Fruit fly (Drosophila melanogaster) whole organism, adult: Measurements from ENCODE around the gene CG7290.

ENCODE experiments used
- CG11617 ChIP-seq: fragments of 200-800 bp; sonication (Bioruptor generic); optimal IDR thresholded peaks from 2 replicates; lab custom pipeline; 2017; ENCODE audit warnings: mild to moderate bottlenecking, missing biosample characterization, missing genetic modification reagents, missing genetic modification characterization
- CG12768 ChIP-seq: fragments of 200-800 bp; sonication (Bioruptor generic); optimal IDR thresholded peaks from 2 replicates; lab custom pipeline; 2017; ENCODE audit warnings: missing biosample characterization, missing genetic modification characterization, mild to moderate bottlenecking, moderate library complexity, missing genetic modification reagents
- CG1620 ChIP-seq: fragments of 200-800 bp; sonication (Bioruptor generic); optimal IDR thresholded peaks from 2 replicates; lab custom pipeline; 2016; ENCODE audit warnings: missing biosample characterization, missing genetic modification characterization
- CG7045 ChIP-seq: fragments of 200-800 bp; sonication (Bioruptor generic); optimal IDR thresholded peaks from 2 replicates; lab custom pipeline; 2017; ENCODE audit warnings: missing biosample characterization, mild to moderate bottlenecking, missing genetic modification characterization
- Crg-1 ChIP-seq: fragments of 200-800 bp; sonication (Bioruptor generic); optimal IDR thresholded peaks from 2 replicates; lab custom pipeline; 2016; ENCODE audit warnings: missing biosample characterization, missing genetic modification characterization
- ovo ChIP-seq: fragments of 200-800 bp; sonication (Bioruptor generic); optimal IDR thresholded peaks from 2 replicates; lab custom pipeline; 2016; ENCODE audit warnings: missing biosample characterization, missing genetic modification characterization
- pad ChIP-seq: fragments of 200-800 bp; sonication (Bioruptor generic); optimal IDR thresholded peaks from 3 replicates; lab custom pipeline; 2017; ENCODE audit warnings: missing biosample characterization, missing genetic modification characterization, mild to moderate bottlenecking, moderate library complexity, missing genetic modification reagents

DNA sequence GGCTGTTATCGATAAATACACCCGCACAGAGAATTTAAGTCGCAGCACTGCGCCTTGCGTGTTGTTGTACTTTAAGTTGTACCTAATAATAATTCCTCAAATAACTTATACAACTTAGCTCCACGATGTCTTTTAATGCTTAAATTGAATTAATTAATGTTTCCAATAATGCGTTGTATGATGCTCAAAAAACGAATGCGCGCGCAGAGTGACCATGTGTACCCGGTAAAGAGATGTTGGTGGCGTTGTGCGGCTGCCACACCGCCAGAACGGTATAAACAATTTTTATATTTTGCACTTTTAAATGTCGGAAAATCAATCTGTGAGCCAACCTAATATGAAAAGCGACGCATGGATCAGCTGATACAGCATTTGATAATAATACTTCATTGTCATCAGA, 20.3 kb upstream of the CG7290 start:
- no peak for TF ChIP-seq pad (GFP tag; lab: Kevin White, UChicago)
- no peak for TF ChIP-seq CG7045
- TF ChIP-seq CG1620 = no peak
- no peak for TF ChIP-seq Crg-1 (GFP tag; lab: Kevin White, UChicago)
- TF ChIP-seq ovo = no peak
- TF ChIP-seq CG11617 (GFP tag; lab: Kevin White, UChicago) = no peak
- no peak for TF ChIP-seq CG12768 (GFP tag; lab: Kevin White, UChicago)
